Worm (Caenorhabditis elegans) whole organism, L2 larva: ENCODE measurements around the gene Y102A11A.1.
A peak's percentile ranks its signal among the peaks of the same experiment; 100 is the strongest.

Experiments
- C34F6.9 ChIP-seq: fragments of 150-350 bp; optimal IDR thresholded peaks from 2 replicates; lab custom pipeline; 2014; ENCODE audit warnings: missing biosample characterization, missing genetic modification characterization
- F13H6.1 ChIP-seq: sonication (generic microtip); optimal IDR thresholded peaks from 2 replicates; lab custom pipeline; 2016; ENCODE audit warnings: missing genetic modification characterization, missing compliant biosample characterization
- ZK546.5 ChIP-seq: sonication (generic microtip); optimal IDR thresholded peaks from 2 replicates; lab custom pipeline; 2017; ENCODE audit warnings: missing biosample characterization, missing genetic modification characterization
- ama-1 ChIP-seq: fragments of 150-350 bp; optimal IDR thresholded peaks from 2 replicates; lab custom pipeline; 2018; ENCODE audit warnings: inconsistent platforms
- ceh-16 ChIP-seq: fragments of 150-350 bp; optimal IDR thresholded peaks from 2 replicates; lab custom pipeline; 2014; ENCODE audit warnings: missing biosample characterization, missing genetic modification characterization
- ceh-82 ChIP-seq: fragments of 150-350 bp; optimal IDR thresholded peaks from 2 replicates; lab custom pipeline; 2014; ENCODE audit warnings: missing biosample characterization, missing genetic modification characterization
- crh-2 ChIP-seq: sonication (generic microtip); optimal IDR thresholded peaks from 2 replicates; lab custom pipeline; 2017; ENCODE audit warnings: missing biosample characterization, missing genetic modification characterization
- dmd-4 ChIP-seq: sonication (generic microtip); optimal IDR thresholded peaks from 2 replicates; lab custom pipeline; 2017; ENCODE audit warnings: missing biosample characterization, missing genetic modification characterization
- egl-27 ChIP-seq: sonication (generic microtip); optimal IDR thresholded peaks from 3 replicates; lab custom pipeline; 2017; ENCODE audit warnings: missing biosample characterization, missing genetic modification reagents, missing genetic modification characterization
- elt-1 ChIP-seq: fragments of 150-350 bp; optimal IDR thresholded peaks from 2 replicates; lab custom pipeline; 2014; ENCODE audit warnings: missing biosample characterization, missing genetic modification characterization
- elt-3 ChIP-seq: sonication (generic microtip); optimal IDR thresholded peaks from 2 replicates; lab custom pipeline; 2017; ENCODE audit warnings: missing biosample characterization, missing genetic modification characterization
- fos-1 ChIP-seq: fragments of 150-350 bp; optimal IDR thresholded peaks from 2 replicates; lab custom pipeline; 2014; ENCODE audit warnings: missing biosample characterization, missing genetic modification characterization
- gmeb-1 ChIP-seq: fragments of 150-350 bp; optimal IDR thresholded peaks from 2 replicates; lab custom pipeline; 2014; ENCODE audit warnings: missing biosample characterization, missing genetic modification characterization
- lin-13 ChIP-seq: fragments of 150-350 bp; optimal IDR thresholded peaks from 2 replicates; lab custom pipeline; 2014; ENCODE audit warnings: missing biosample characterization, missing genetic modification reagents, missing genetic modification characterization
- lin-39 ChIP-seq: fragments of 150-350 bp; optimal IDR thresholded peaks from 2 replicates; lab custom pipeline; 2014; ENCODE audit warnings: missing biosample characterization, missing genetic modification reagents, missing genetic modification characterization
- lsy-2 ChIP-seq, 2 experiments: fragments of 150-350 bp in 1 of 2; sonication (generic microtip) in 1 of 2; optimal IDR thresholded peaks; 2 replicates each; lab custom pipeline; 2014 to 2017; ENCODE audit warnings: missing biosample characterization in 2 of 2, missing genetic modification characterization in 2 of 2
- mab-5 ChIP-seq: fragments of 150-350 bp; optimal IDR thresholded peaks from 2 replicates; lab custom pipeline; 2014; ENCODE audit warnings: missing biosample characterization, missing genetic modification characterization
- mbf-1 ChIP-seq: sonication (generic microtip); optimal IDR thresholded peaks from 2 replicates; lab custom pipeline; 2017; ENCODE audit warnings: missing biosample characterization, missing genetic modification characterization
- mdl-1 ChIP-seq, 2 experiments: fragments of 150-350 bp in 1 of 2; sonication (generic microtip) in 1 of 2; optimal IDR thresholded peaks; 2 replicates each; lab custom pipeline; 2017; ENCODE audit warnings: missing biosample characterization in 2 of 2, missing genetic modification characterization in 2 of 2
- nhr-10 ChIP-seq: sonication (generic microtip); optimal IDR thresholded peaks from 2 replicates; lab custom pipeline; 2017; ENCODE audit warnings: missing biosample characterization, missing genetic modification characterization
- nhr-11 ChIP-seq: fragments of 150-350 bp; optimal IDR thresholded peaks from 2 replicates; lab custom pipeline; 2014; ENCODE audit warnings: missing biosample characterization, missing genetic modification characterization
- nhr-12 ChIP-seq: fragments of 150-350 bp; optimal IDR thresholded peaks from 2 replicates; lab custom pipeline; 2014; ENCODE audit warnings: missing biosample characterization, missing genetic modification characterization
- nhr-129 ChIP-seq: fragments of 150-350 bp; optimal IDR thresholded peaks from 2 replicates; lab custom pipeline; 2014; ENCODE audit warnings: missing biosample characterization, missing genetic modification characterization
- nhr-23 ChIP-seq: fragments of 150-350 bp; optimal IDR thresholded peaks from 2 replicates; lab custom pipeline; 2014; ENCODE audit warnings: missing biosample characterization, missing genetic modification reagents, missing genetic modification characterization
- nhr-237 ChIP-seq: fragments of 150-350 bp; optimal IDR thresholded peaks from 2 replicates; lab custom pipeline; 2014; ENCODE audit warnings: missing biosample characterization, missing genetic modification characterization
- nhr-6 ChIP-seq: fragments of 150-350 bp; optimal IDR thresholded peaks from 2 replicates; lab custom pipeline; 2014; ENCODE audit warnings: missing biosample characterization, missing genetic modification characterization
- peb-1 ChIP-seq: fragments of 150-350 bp; optimal IDR thresholded peaks from 2 replicates; lab custom pipeline; 2014; ENCODE audit warnings: missing biosample characterization, missing genetic modification characterization
- sem-4 ChIP-seq: fragments of 150-350 bp; optimal IDR thresholded peaks from 2 replicates; lab custom pipeline; 2014; ENCODE audit warnings: missing biosample characterization, missing genetic modification reagents, missing genetic modification characterization
- skn-1 ChIP-seq: sonication (generic microtip); optimal IDR thresholded peaks from 2 replicates; lab custom pipeline; 2017; ENCODE audit warnings: missing biosample characterization, missing genetic modification characterization
- sma-3 ChIP-seq: sonication (generic microtip); optimal IDR thresholded peaks from 2 replicates; lab custom pipeline; 2016; ENCODE audit warnings: missing genetic modification reagents, missing genetic modification characterization, missing compliant biosample characterization
- sma-9 ChIP-seq, 2 experiments: fragments of 150-350 bp in 1 of 2; sonication (generic microtip) in 1 of 2; optimal IDR thresholded peaks; 2 replicates each; lab custom pipeline; 2014 to 2016; ENCODE audit warnings: missing genetic modification characterization in 2 of 2, mild to moderate bottlenecking in 1 of 2, missing biosample characterization in 1 of 2, missing compliant biosample characterization in 1 of 2, missing genetic modification reagents in 1 of 2, moderate library complexity in 1 of 2
- snpc-4 ChIP-seq: fragments of 150-350 bp; optimal IDR thresholded peaks from 2 replicates; lab custom pipeline; 2014; ENCODE audit warnings: missing biosample characterization, missing genetic modification characterization
- unc-39 ChIP-seq: fragments of 150-350 bp; optimal IDR thresholded peaks from 2 replicates; lab custom pipeline; 2014; ENCODE audit warnings: missing biosample characterization, missing genetic modification characterization
- unc-55 ChIP-seq: fragments of 150-350 bp; sonication (generic microtip); optimal IDR thresholded peaks from 3 replicates; lab custom pipeline; 2014; ENCODE audit warnings: missing biosample characterization, missing genetic modification reagents, missing genetic modification characterization
- unc-62 ChIP-seq: fragments of 150-350 bp; optimal IDR thresholded peaks from 2 replicates; lab custom pipeline; 2014; ENCODE audit warnings: missing biosample characterization, missing genetic modification reagents, missing genetic modification characterization
- ztf-1 ChIP-seq: fragments of 200-800 bp; sonication (Bioruptor generic); conservative IDR thresholded peaks from 2 replicates; pipeline ENCODE4 v1.3.6; 2022; ENCODE audit warnings: missing genetic modification characterization, missing compliant biosample characterization
- ztf-11 ChIP-seq: sonication (generic microtip); optimal IDR thresholded peaks from 2 replicates; lab custom pipeline; 2017; ENCODE audit warnings: missing biosample characterization, missing genetic modification characterization

Y102A11A.1 gene

DNA sequence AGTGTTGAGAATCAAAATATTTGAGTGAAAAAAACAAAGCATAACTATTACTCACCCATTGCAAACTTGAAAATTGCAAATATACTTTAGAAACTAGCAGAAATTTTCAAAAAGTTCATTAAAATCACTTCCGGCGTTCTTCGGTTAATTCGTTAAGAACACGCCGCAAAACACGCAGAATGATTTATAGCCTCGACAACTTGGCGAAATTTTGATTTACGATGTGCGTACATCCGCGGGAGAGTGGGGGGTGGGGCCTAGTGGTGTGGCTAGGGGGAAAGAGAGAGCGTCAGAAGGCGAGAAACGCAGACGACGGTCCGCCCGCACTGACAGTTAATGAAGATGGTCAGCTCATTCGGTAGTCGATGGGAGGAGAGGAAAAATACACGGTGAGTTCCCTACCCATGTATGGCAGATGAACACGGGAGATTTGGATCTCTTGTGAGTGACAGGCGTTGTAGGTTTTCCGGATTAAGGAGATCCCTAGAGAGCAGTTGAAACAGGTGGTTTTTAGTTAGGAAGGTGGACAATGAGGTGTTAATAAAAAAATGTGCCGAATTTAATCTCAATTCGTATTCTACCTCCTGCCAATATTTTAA lies 5.4 kb upstream of the Y102A11A.1 start, which contains the start of gene igcm-4:
Gene igcm-4, minus strand, starts transcription at position 237 of the 599 bp plus-strand sequence.
- TF ChIP-seq ceh-16 (peak; percentile 39), nhr-11 (tag; lab: Kevin White, UChicago) (no peak), unc-55 (GFP tag; lab: Kevin White, UChicago) (peak; percentile 30), crh-2 (tag; lab: Kevin White, UChicago) (no peak), F13H6.1 (no peak), ama-1 (lab: Kevin White, UChicago) (no peak), mab-5 (tag; lab: Kevin White, UChicago) (peak; percentile 96), ZK546.5 (tag; lab: Kevin White, UChicago) (no peak), sma-9 (GFP tag; optimal IDR thresholded peaks at IDR 0.05; lab: Kevin White, UChicago) (no peak), sma-9 (tag; optimal IDR thresholded peaks at IDR 0.05; lab: Kevin White, UChicago) (no peak), ztf-11 (tag; lab: Kevin White, UChicago) (no peak)

DNA sequence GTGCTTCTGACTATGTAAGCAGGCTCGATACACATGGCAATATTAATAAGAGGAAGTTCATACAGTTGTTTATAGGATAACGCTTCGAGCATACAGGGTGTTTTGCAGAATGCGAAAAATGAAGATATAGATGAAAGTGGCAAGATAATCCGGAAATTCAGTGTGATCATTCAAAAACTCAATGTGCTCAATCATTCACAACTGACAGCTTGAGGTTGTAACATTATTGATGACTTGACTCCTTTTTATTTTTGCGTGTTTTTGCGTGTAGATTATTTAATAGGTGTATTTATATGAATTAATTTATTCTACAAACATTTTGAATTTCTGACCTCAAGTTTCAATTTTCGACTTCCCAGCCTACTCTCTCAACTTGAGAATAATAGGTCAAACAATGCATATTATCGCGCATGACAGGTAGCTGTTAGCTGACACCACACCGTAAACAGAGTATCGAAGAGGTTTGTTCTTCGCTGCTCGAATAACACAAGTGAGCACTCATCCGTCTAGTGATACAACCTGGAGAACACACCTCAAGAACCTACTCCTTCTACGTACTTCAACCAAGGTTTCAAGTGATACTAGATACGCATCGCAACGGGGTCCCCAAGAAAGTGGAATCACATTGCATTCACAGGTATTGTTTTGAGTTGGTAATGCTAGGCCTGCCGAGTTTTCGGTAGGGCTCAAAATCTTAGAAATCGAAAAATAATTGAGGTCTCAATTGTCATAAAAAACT lies 4.2 kb upstream of the Y102A11A.1 start:
- TF ChIP-seq snpc-4 (tag; lab: Kevin White, UChicago) (no peak), nhr-11 (tag; lab: Kevin White, UChicago) (no peak)

DNA sequence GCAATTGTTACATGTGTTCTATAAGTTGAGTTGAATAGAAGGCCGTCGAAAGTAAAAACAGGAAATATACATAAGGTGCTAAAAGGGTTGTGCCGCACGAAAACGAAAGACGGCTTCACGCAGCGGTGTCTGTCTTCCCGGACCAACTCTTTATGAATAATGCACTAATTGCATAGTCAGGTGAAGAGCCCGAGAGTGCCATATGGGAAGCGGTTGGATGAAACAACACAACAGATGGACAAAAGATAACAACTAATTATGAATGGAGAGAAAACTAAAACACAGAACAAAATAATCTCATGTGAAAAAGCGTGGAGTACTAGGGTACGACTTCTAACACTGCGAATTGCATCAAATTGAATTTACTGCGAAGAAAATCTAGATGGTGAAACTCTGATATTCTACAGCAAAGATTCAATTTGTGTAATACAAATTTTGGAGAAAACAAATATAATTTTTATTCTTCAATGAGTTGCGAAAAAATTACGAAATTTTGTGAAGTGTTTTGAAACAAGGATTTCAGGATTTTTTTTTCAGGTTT lies 2.7 kb upstream of the Y102A11A.1 start:
- no peak for TF ChIP-seq unc-39
- no peak for TF ChIP-seq F13H6.1
- no peak for TF ChIP-seq skn-1 (tag; lab: Kevin White, UChicago)
- TF ChIP-seq egl-27, result no peak
- TF ChIP-seq nhr-129 (tag; lab: Kevin White, UChicago), result no peak

DNA sequence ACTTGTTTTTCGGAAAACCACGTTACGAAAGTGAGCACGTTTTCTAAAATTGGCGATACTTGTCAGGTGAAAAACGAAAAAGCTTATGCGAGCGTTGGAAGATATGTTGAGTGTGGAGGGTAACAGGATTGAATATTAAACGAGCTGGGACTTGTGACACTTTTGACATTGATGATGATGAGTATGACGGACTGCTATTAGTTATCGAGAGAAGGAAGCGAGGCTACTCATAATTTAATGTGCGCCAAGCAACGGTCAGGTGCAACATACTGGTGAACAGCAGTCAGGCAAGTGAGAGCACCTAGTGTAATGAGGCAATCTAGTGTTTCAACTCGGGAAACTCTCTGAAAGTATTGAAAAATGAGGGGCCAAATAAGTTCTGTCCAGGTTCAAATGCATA lies 1.4 kb upstream of the Y102A11A.1 start:
- no peak for TF ChIP-seq gmeb-1 (tag; lab: Kevin White, UChicago)
- TF ChIP-seq lsy-2 (tag; optimal IDR thresholded peaks at IDR 0.05; lab: Kevin White, UChicago), result no peak
- TF ChIP-seq crh-2 (tag; lab: Kevin White, UChicago), result no peak
- TF ChIP-seq elt-3 (tag; lab: Kevin White, UChicago), result no peak
- TF ChIP-seq nhr-129 (tag; lab: Kevin White, UChicago), result no peak
- no peak for TF ChIP-seq C34F6.9 (tag; lab: Kevin White, UChicago)
- TF ChIP-seq ZK546.5 (tag; lab: Kevin White, UChicago), result no peak
- no peak for TF ChIP-seq ztf-1 (GFP tag; lab: Robert Waterston, UW)
- no peak for TF ChIP-seq sem-4 (tag; lab: Kevin White, UChicago)
- TF ChIP-seq unc-39, result no peak
- TF ChIP-seq ceh-82 (tag; lab: Kevin White, UChicago), result no peak
- TF ChIP-seq nhr-10 (tag; lab: Kevin White, UChicago), result no peak
- TF ChIP-seq lin-13 (GFP tag; lab: Kevin White, UChicago), result no peak

DNA sequence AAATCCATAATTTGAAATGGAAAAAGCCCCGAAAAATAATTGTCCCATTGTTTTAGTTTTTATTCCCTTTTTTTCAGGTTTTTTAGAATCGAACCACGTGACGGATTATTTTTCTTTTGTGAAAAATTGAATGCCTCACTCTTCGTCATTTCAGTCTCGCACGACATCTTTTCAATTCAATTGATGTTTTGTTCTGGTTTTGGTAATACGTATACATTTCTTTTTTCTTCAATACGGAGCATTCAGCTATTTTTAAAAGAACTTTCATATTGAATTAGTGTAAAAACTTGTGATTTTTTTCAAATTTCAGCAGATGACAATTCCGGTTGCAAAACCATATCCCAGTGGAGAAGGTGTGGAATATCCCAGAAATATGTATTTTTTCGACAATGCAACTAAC lies 13.1 kb downstream of the Y102A11A.1 start, which contains the start of gene F49H12.7:
Gene F49H12.7, plus strand, starts transcription at position 301 of the 400 bp plus-strand sequence.
- TF ChIP-seq nhr-12 (no peak), crh-2 (tag; lab: Kevin White, UChicago) (no peak), ZK546.5 (tag; lab: Kevin White, UChicago) (no peak), fos-1 (tag; lab: Kevin White, UChicago) (no peak), mdl-1 (tag; optimal IDR thresholded peaks at IDR 0.05; lab: Kevin White, UChicago) (no peak), egl-27 (no peak), ztf-1 (GFP tag; lab: Robert Waterston, UW) (no peak), elt-1 (tag; lab: Kevin White, UChicago) (no peak), snpc-4 (tag; lab: Kevin White, UChicago) (no peak), peb-1 (no peak), lin-39 (tag; lab: Kevin White, UChicago) (no peak), nhr-237 (tag; lab: Kevin White, UChicago) (no peak), dmd-4 (tag; lab: Kevin White, UChicago) (no peak), unc-62 (no peak), nhr-6 (tag; lab: Kevin White, UChicago) (no peak), mbf-1 (tag; lab: Kevin White, UChicago) (no peak), sma-3 (GFP tag; lab: Kevin White, UChicago) (no peak), nhr-23 (tag; lab: Kevin White, UChicago) (no peak)
